Fruit fly (Drosophila melanogaster) whole organism, prepupa: ENCODE results near the gene CG14086.

Experiments used
- CG10631 ChIP-seq: fragments of 200-800 bp; sonication (Bioruptor generic); optimal IDR thresholded peaks from 2 replicates; lab custom pipeline; 2016; ENCODE audit warnings: missing biosample characterization, missing genetic modification characterization

The CG14086 gene

dm6 chr3L:19329499-19329898, 53.9 kb downstream of the CG14086 start (continued):
- TF ChIP-seq CG10631 (GFP tag; lab: Kevin White, UChicago): no peak
- TF ChIP-seq, all 60 proteins: peak for 27
